Fruit fly (Drosophila melanogaster): ENCODE measurements around the gene baz.

The baz gene

dm6 chrX:17148951-17149449 is 10.8 kb upstream of the baz start, which contains the start of gene Chchd2 (continued):
- TF ChIP-seq dpn (GFP tag; optimal IDR thresholded peaks at IDR 0.05): no peak
- TF ChIP-seq schlank (tag; optimal IDR thresholded peaks at IDR 0.05): no peak
- TF ChIP-seq Fer3 (tag; optimal IDR thresholded peaks at IDR 0.05): peak; percentile 11
- peak; percentile 48 for TF ChIP-seq CG3281 (GFP tag; optimal IDR thresholded peaks at IDR 0.05)
- no peak for TF ChIP-seq CkIIα-i1 (GFP tag; IDR thresholded peaks at IDR 0.05)
- no peak for TF ChIP-seq z (GFP tag; IDR thresholded peaks at IDR 0.05)
- no peak for TF ChIP-seq CG10654 (GFP tag; optimal IDR thresholded peaks at IDR 0.05)
- no peak for TF ChIP-seq salm (tag; optimal IDR thresholded peaks at IDR 0.05)
- no peak for TF ChIP-seq Deaf1 (tag; optimal IDR thresholded peaks at IDR 0.05)
- TF ChIP-seq BtbVII (GFP tag; optimal IDR thresholded peaks at IDR 0.05): no peak
- peak; percentile 44 for TF ChIP-seq CG4617 (GFP tag; optimal IDR thresholded peaks at IDR 0.05; ENCODE audit: borderline replicate concordance)
- no peak for TF ChIP-seq CG3726 (GFP tag; IDR thresholded peaks at IDR 0.05)
- TF ChIP-seq Neu2 (GFP tag; optimal IDR thresholded peaks at IDR 0.05; ENCODE audit: borderline replicate concordance): no peak
- peak; percentile 58 for TF ChIP-seq CG12659 (GFP tag; optimal IDR thresholded peaks at IDR 0.05)
- TF ChIP-seq Jarid2 (GFP tag; optimal IDR thresholded peaks at IDR 0.05): peak; percentile 61
- peak; percentile 13 for TF ChIP-seq pfk (GFP tag; optimal IDR thresholded peaks at IDR 0.05)
- no peak for TF ChIP-seq ham (GFP tag; IDR thresholded peaks at IDR 0.05)
- TF ChIP-seq Med (GFP tag): peak; percentile 20
- no peak for TF ChIP-seq Hr78 (GFP tag; optimal IDR thresholded peaks at IDR 0.05)
- no peak for TF ChIP-seq CG7357 (GFP tag; IDR thresholded peaks at IDR 0.05)
- TF ChIP-seq mirr (GFP tag; optimal IDR thresholded peaks at IDR 0.05): peak; percentile 21
- TF ChIP-seq amos (GFP tag; IDR thresholded peaks at IDR 0.05; ENCODE audit: partially characterized antibody): peak; percentile 32; the same call in 1 of the 2 replicates
- no peak for TF ChIP-seq CG13624 (GFP tag; optimal IDR thresholded peaks at IDR 0.05)
- TF ChIP-seq ind (GFP tag; optimal IDR thresholded peaks at IDR 0.05): no peak
- TF ChIP-seq ash1 (GFP tag; optimal IDR thresholded peaks at IDR 0.05): no peak
- TF ChIP-seq CG8281 (tag; optimal IDR thresholded peaks at IDR 0.05): no peak
- no peak for TF ChIP-seq CG16815 (GFP tag; optimal IDR thresholded peaks at IDR 0.05)
- no peak for TF ChIP-seq Dek (tag; optimal IDR thresholded peaks at IDR 0.05)
- no peak for TF ChIP-seq CG4854 (GFP tag; optimal IDR thresholded peaks at IDR 0.05)
- no peak for TF ChIP-seq lov (optimal IDR thresholded peaks at IDR 0.05)
- no peak for TF ChIP-seq lov (GFP tag; IDR thresholded peaks at IDR 0.05)
- no peak for TF ChIP-seq CG14710 (tag; optimal IDR thresholded peaks at IDR 0.05)
- TF ChIP-seq psq (GFP tag; optimal IDR thresholded peaks at IDR 0.05): no peak
- no peak for TF ChIP-seq fd102C (GFP tag; optimal IDR thresholded peaks at IDR 0.05)
- TF ChIP-seq nom (GFP tag; optimal IDR thresholded peaks at IDR 0.05): peak; percentile 50
- no peak for TF ChIP-seq NC2β (GFP tag; optimal IDR thresholded peaks at IDR 0.05)
- TF ChIP-seq CG15011 (GFP tag; optimal IDR thresholded peaks at IDR 0.05): no peak
- TF ChIP-seq CG30403 (GFP tag; optimal IDR thresholded peaks at IDR 0.05): no peak
- TF ChIP-seq cad (GFP tag; optimal IDR thresholded peaks at IDR 0.05): no peak
- TF ChIP-seq CG43689 (GFP tag; IDR thresholded peaks at IDR 0.05): no peak
- no peak for TF ChIP-seq CrebB (tag; optimal IDR thresholded peaks at IDR 0.05)
- TF ChIP-seq CG14050 (GFP tag; IDR thresholded peaks at IDR 0.05): no peak
- TF ChIP-seq toy (GFP tag; IDR thresholded peaks at IDR 0.05): no peak
- TF ChIP-seq Ptx1 (GFP tag; IDR thresholded peaks at IDR 0.05): no peak
- no peak for TF ChIP-seq CG1792 (GFP tag; optimal IDR thresholded peaks at IDR 0.05)
- no peak for TF ChIP-seq Chrac-16 (GFP tag; optimal IDR thresholded peaks at IDR 0.05)
- no peak for TF ChIP-seq dysf (GFP tag; IDR thresholded peaks at IDR 0.05)
- no peak for TF ChIP-seq Hr51 (GFP tag; optimal IDR thresholded peaks at IDR 0.05)
- TF ChIP-seq CG10565 (GFP tag; optimal IDR thresholded peaks at IDR 0.05): no peak
- no peak for TF ChIP-seq NfI (GFP tag; optimal IDR thresholded peaks at IDR 0.05)
- TF ChIP-seq ftz-f1 (GFP tag; optimal IDR thresholded peaks at IDR 0.05): no peak

Data from whole organism, embryonic.